Fruit fly (Drosophila melanogaster): ENCODE measurements around the gene hb.

- no peak for TF ChIP-seq h (optimal IDR thresholded peaks at IDR 0.05)
- TF ChIP-seq insv (optimal IDR thresholded peaks at IDR 0.05) = no peak
- TF ChIP-seq psq (optimal IDR thresholded peaks at IDR 0.05) = no peak
- TF ChIP-seq Myc (optimal IDR thresholded peaks at IDR 0.05) = no peak
- TF ChIP-seq ttk (optimal IDR thresholded peaks at IDR 0.05) = no peak
- TF ChIP-seq Sin3A (optimal IDR thresholded peaks at IDR 0.05) = no peak
These were observed 7.9 kb upstream of the hb start for dm6 chr3R:8705323-8706097.

Data from Kc167 (cell line).